Worm (Caenorhabditis elegans): ENCODE measurements around the gene cst-1.

ce11 chrX:4376801-4377200 lies 37.4 kb downstream of the cst-1 start, which contains the start of gene R160.2:
- TF ChIP-seq sem-4 (tag; optimal IDR thresholded peaks at IDR 0.05) (no peak), blmp-1 (tag; optimal IDR thresholded peaks at IDR 0.05; ENCODE audit: insufficient read depth) (no peak), nhr-237 (tag; optimal IDR thresholded peaks at IDR 0.05) (no peak), nhr-6 (tag; optimal IDR thresholded peaks at IDR 0.05) (no peak), lin-39 (tag; optimal IDR thresholded peaks at IDR 0.05) (no peak), ZK546.5 (tag; optimal IDR thresholded peaks at IDR 0.05) (no peak), unc-39 (tag; optimal IDR thresholded peaks at IDR 0.05) (no peak), unc-62 (GFP tag; optimal IDR thresholded peaks at IDR 0.05) (no peak), ztf-11 (tag; optimal IDR thresholded peaks at IDR 0.05) (no peak), alr-1 (tag; optimal IDR thresholded peaks at IDR 0.05) (no peak)

All from whole organism, L2 larva.